Fruit fly (Drosophila melanogaster) whole organism, embryonic: ENCODE data around the gene Prx2.

Experiments used
- CG16815 ChIP-seq: fragments of 200-800 bp; sonication (Bioruptor generic); optimal IDR thresholded peaks from 3 replicates; lab custom pipeline; 2017; ENCODE audit warnings: missing biosample characterization, mild to moderate bottlenecking, missing genetic modification characterization
- CG2678 ChIP-seq: fragments of 200-800 bp; sonication (Bioruptor generic); optimal IDR thresholded peaks from 3 replicates; lab custom pipeline; 2019; ENCODE audit warnings: missing biosample characterization, mild to moderate bottlenecking, missing genetic modification characterization, moderate library complexity
- Sin3A ChIP-seq: fragments of >200 bp; optimal IDR thresholded peaks from 2 replicates; lab custom pipeline; 2018

- TF ChIP-seq Sin3A (no peak), CG16815 (no peak), CG2678 (tag; lab: Kevin White, UChicago) (no peak)
These were observed 40.7 kb downstream of the Prx2 start, which contains the start of gene CG1640 for dm6 chrX:13370306-13370705.
